Fruit fly (Drosophila melanogaster) whole organism, embryonic: Measurements from ENCODE around the gene CG16854.

ENCODE experiments used
- Asciz ChIP-seq: fragments of 200-800 bp; sonication (Bioruptor generic); optimal IDR thresholded peaks from 2 replicates; lab custom pipeline; 2017; ENCODE audit warnings: missing biosample characterization, mild to moderate bottlenecking, missing genetic modification characterization, missing genetic modification reagents
- Atf6 ChIP-seq: fragments of 200-800 bp; sonication (Bioruptor generic); IDR thresholded peaks from 2 replicates; pipeline ENCODE4 v1.3.6; 2022; ENCODE audit warnings: missing biosample characterization, missing genetic modification characterization
- Awh ChIP-seq: fragments of 200-800 bp; sonication (Bioruptor generic); IDR thresholded peaks from 2 replicates; pipeline ENCODE4, ENCODE4 v1.3.6; 2022; ENCODE audit warnings: missing biosample characterization, missing genetic modification characterization
- CG10366 ChIP-seq: fragments of 200-800 bp; sonication (Bioruptor generic); IDR thresholded peaks from 2 replicates; pipeline ENCODE4 v1.3.6; 2022; ENCODE audit warnings: missing biosample characterization, missing genetic modification characterization
- CG10462 ChIP-seq: fragments of 200-800 bp; sonication (Bioruptor generic); optimal IDR thresholded peaks from 2 replicates; lab custom pipeline; 2016; ENCODE audit warnings: missing biosample characterization, missing genetic modification characterization
- CG10654 ChIP-seq: fragments of 200-800 bp; sonication (Bioruptor generic); optimal IDR thresholded peaks from 2 replicates; lab custom pipeline; 2016; ENCODE audit warnings: missing biosample characterization, missing genetic modification characterization
- CG10959 ChIP-seq: fragments of 200-800 bp; sonication (Bioruptor generic); IDR thresholded peaks from 2 replicates; pipeline ENCODE4 v1.3.6; 2022; ENCODE audit warnings: missing biosample characterization, missing genetic modification characterization
- CG11695 ChIP-seq: fragments of 200-800 bp; sonication (Bioruptor generic); IDR thresholded peaks from 3 replicates; pipeline ENCODE4 v1.3.6; 2022; ENCODE audit warnings: missing biosample characterization, missing genetic modification characterization
- CG12391 ChIP-seq: fragments of 200-800 bp; sonication (Bioruptor generic); optimal IDR thresholded peaks from 3 replicates; lab custom pipeline; 2018; ENCODE audit warnings: missing biosample characterization, mild to moderate bottlenecking, missing genetic modification characterization, moderate library complexity
- CG12744 ChIP-seq: fragments of 200-800 bp; sonication (Bioruptor generic); optimal IDR thresholded peaks from 2 replicates; lab custom pipeline; 2016; ENCODE audit warnings: missing biosample characterization, missing genetic modification characterization
- CG16813 ChIP-seq: fragments of 200-800 bp; sonication (Bioruptor generic); IDR thresholded peaks from 3 replicates; pipeline ENCODE4 v1.3.6; 2022; ENCODE audit warnings: missing biosample characterization, missing genetic modification characterization; ENCODE audit not compliant: partially characterized antibody
- CG16863 ChIP-seq: fragments of 200-800 bp; sonication (Bioruptor generic); optimal IDR thresholded peaks from 3 replicates; lab custom pipeline; 2016; ENCODE audit warnings: missing biosample characterization, missing genetic modification characterization
- CG17568 ChIP-seq: fragments of 200-800 bp; sonication (Bioruptor generic); optimal IDR thresholded peaks from 2 replicates; lab custom pipeline; 2018; ENCODE audit warnings: missing biosample characterization, mild to moderate bottlenecking, missing genetic modification characterization, moderate library complexity
- CG1832 ChIP-seq: fragments of 200-800 bp; sonication (Bioruptor generic); optimal IDR thresholded peaks from 2 replicates; lab custom pipeline; 2017; ENCODE audit warnings: missing biosample characterization, mild to moderate bottlenecking, missing genetic modification characterization, inconsistent platforms
- CG2116 ChIP-seq: fragments of 200-800 bp; sonication (Bioruptor generic); optimal IDR thresholded peaks from 3 replicates; lab custom pipeline; 2018; ENCODE audit warnings: missing biosample characterization, mild to moderate bottlenecking, missing genetic modification characterization
- CG32772 ChIP-seq: fragments of 200-800 bp; sonication (Bioruptor generic); IDR thresholded peaks from 2 replicates; pipeline ENCODE4 v1.3.6; 2022; ENCODE audit warnings: missing biosample characterization, missing genetic modification characterization
- CG3995 ChIP-seq: fragments of 200-800 bp; sonication (Bioruptor generic); optimal IDR thresholded peaks from 3 replicates; lab custom pipeline; 2016; ENCODE audit warnings: missing biosample characterization, missing genetic modification characterization
- CG4282 ChIP-seq: fragments of 200-800 bp; sonication (Bioruptor generic); optimal IDR thresholded peaks from 2 replicates; lab custom pipeline; 2016; ENCODE audit warnings: missing biosample characterization, missing genetic modification characterization
- CG4730 ChIP-seq: fragments of 200-800 bp; sonication (Bioruptor generic); IDR thresholded peaks from 2 replicates; pipeline ENCODE4 v1.3.6; 2022; ENCODE audit warnings: missing biosample characterization, missing genetic modification characterization
- CG5245 ChIP-seq: fragments of 200-800 bp; sonication (Bioruptor generic); optimal IDR thresholded peaks from 3 replicates; lab custom pipeline; 2016; ENCODE audit warnings: missing biosample characterization, missing genetic modification characterization
- CG7357 ChIP-seq: fragments of 200-800 bp; sonication (Bioruptor generic); IDR thresholded peaks from 3 replicates; pipeline ENCODE4 v1.3.6; 2022; ENCODE audit warnings: missing biosample characterization, missing genetic modification characterization
- CG7928 ChIP-seq: fragments of 200-800 bp; sonication (Bioruptor generic); optimal IDR thresholded peaks from 2 replicates; lab custom pipeline; 2017; ENCODE audit warnings: missing biosample characterization, mild to moderate bottlenecking, missing genetic modification characterization
- CG9437 ChIP-seq: fragments of 200-800 bp; sonication (Bioruptor generic); optimal IDR thresholded peaks from 2 replicates; lab custom pipeline; 2018; ENCODE audit warnings: missing biosample characterization, mild to moderate bottlenecking, missing genetic modification characterization
- CoRest ChIP-seq: fragments of 200-800 bp; sonication (Bioruptor generic); optimal IDR thresholded peaks from 3 replicates; lab custom pipeline; 2018; ENCODE audit warnings: missing biosample characterization, mild to moderate bottlenecking, missing genetic modification characterization, moderate library complexity
- Dref ChIP-seq: fragments of 200-800 bp; sonication (Bioruptor generic); IDR thresholded peaks from 2 replicates; pipeline ENCODE4 v1.3.6; 2022; ENCODE audit warnings: missing biosample characterization, missing genetic modification characterization
- HLH3B ChIP-seq: fragments of 200-800 bp; sonication (Bioruptor generic); IDR thresholded peaks from 2 replicates; pipeline ENCODE4 v1.3.6; 2022; ENCODE audit warnings: missing biosample characterization, missing genetic modification characterization
- Hr51 ChIP-seq, 2 experiments: fragments of 200-800 bp; sonication (Bioruptor generic); optimal IDR thresholded peaks; 2 replicates in 1 of 2; 3 replicates in 1 of 2; lab custom pipeline; 2016 to 2018; ENCODE audit warnings: missing biosample characterization in 2 of 2, missing genetic modification characterization in 2 of 2, mild to moderate bottlenecking in 1 of 2, moderate library complexity in 1 of 2
- Hsf ChIP-seq: fragments of 200-800 bp; sonication (Bioruptor generic); optimal IDR thresholded peaks from 3 replicates; lab custom pipeline; 2016; ENCODE audit warnings: missing biosample characterization, missing genetic modification characterization
- Max ChIP-seq: fragments of 200-800 bp; sonication (Bioruptor generic); optimal IDR thresholded peaks from 2 replicates; lab custom pipeline; 2016; ENCODE audit warnings: missing biosample characterization, mild to moderate bottlenecking, missing genetic modification characterization
- Mes4 ChIP-seq: fragments of 200-800 bp; sonication (Bioruptor generic); optimal IDR thresholded peaks from 2 replicates; lab custom pipeline; 2016; ENCODE audit warnings: missing biosample characterization, missing genetic modification characterization
- Nf-YB ChIP-seq: fragments of 200-800 bp; sonication (Bioruptor generic); optimal IDR thresholded peaks from 3 replicates; lab custom pipeline; 2019; ENCODE audit warnings: missing biosample characterization, mild to moderate bottlenecking, missing genetic modification characterization, moderate library complexity
- Ravus ChIP-seq: fragments of 200-800 bp; sonication (Bioruptor generic); IDR thresholded peaks from 2 replicates; pipeline ENCODE4 v1.3.6; 2022; ENCODE audit warnings: missing biosample characterization, missing genetic modification characterization
- bcd ChIP-seq: fragments of 200-800 bp; sonication (Bioruptor generic); optimal IDR thresholded peaks from 2 replicates; lab custom pipeline; 2017; ENCODE audit warnings: missing biosample characterization, mild to moderate bottlenecking, missing genetic modification characterization
- btn ChIP-seq: fragments of 200-800 bp; sonication (Bioruptor generic); optimal IDR thresholded peaks from 2 replicates; lab custom pipeline; 2016; ENCODE audit warnings: missing biosample characterization, missing genetic modification characterization
- ems ChIP-seq: fragments of 200-800 bp; sonication (Bioruptor generic); optimal IDR thresholded peaks from 3 replicates; lab custom pipeline; 2016; ENCODE audit warnings: missing biosample characterization, missing genetic modification characterization
- esg ChIP-seq: fragments of 200-800 bp; sonication (Bioruptor generic); conservative IDR thresholded peaks from 2 replicates; pipeline ENCODE4 v1.3.6; 2022; ENCODE audit warnings: missing biosample characterization, missing genetic modification characterization
- hth ChIP-seq: fragments of >200 bp; optimal IDR thresholded peaks from 2 replicates; lab custom pipeline; 2017; ENCODE audit warnings: inconsistent platforms
- kay ChIP-seq: fragments of 200-800 bp; sonication (Bioruptor generic); optimal IDR thresholded peaks from 2 replicates; lab custom pipeline; 2016; ENCODE audit warnings: missing biosample characterization, missing genetic modification characterization
- knrl ChIP-seq: fragments of 200-800 bp; sonication (Bioruptor generic); IDR thresholded peaks from 3 replicates; pipeline ENCODE4 v1.3.6; 2022; ENCODE audit warnings: missing biosample characterization, missing genetic modification characterization; ENCODE audit not compliant: partially characterized antibody
- lmd ChIP-seq: fragments of 200-800 bp; sonication (Bioruptor generic); IDR thresholded peaks from 2 replicates; pipeline ENCODE4 v1.3.6; 2022; ENCODE audit warnings: missing biosample characterization, missing genetic modification characterization
- nau ChIP-seq: fragments of 200-800 bp; sonication (Bioruptor generic); optimal IDR thresholded peaks from 3 replicates; lab custom pipeline; 2017; ENCODE audit warnings: missing biosample characterization, mild to moderate bottlenecking, missing genetic modification characterization, missing genetic modification reagents
- p53 ChIP-seq: fragments of 200-800 bp; sonication (Bioruptor generic); optimal IDR thresholded peaks from 2 replicates; lab custom pipeline; 2016; ENCODE audit warnings: missing biosample characterization, missing genetic modification characterization
- pho ChIP-seq: fragments of 200-800 bp; sonication (Bioruptor generic); optimal IDR thresholded peaks from 2 replicates; lab custom pipeline; 2016; ENCODE audit warnings: missing biosample characterization, missing genetic modification characterization
- pum ChIP-seq: fragments of 200-800 bp; sonication (Bioruptor generic); optimal IDR thresholded peaks from 2 replicates; lab custom pipeline; 2016; ENCODE audit warnings: missing biosample characterization, missing genetic modification characterization
- ranshi ChIP-seq: fragments of 200-800 bp; sonication (Bioruptor generic); IDR thresholded peaks from 2 replicates; pipeline ENCODE4 v1.3.6; 2022; ENCODE audit warnings: missing biosample characterization, missing genetic modification characterization
- rib ChIP-seq: fragments of 200-800 bp; sonication (Bioruptor generic); IDR thresholded peaks from 2 replicates; pipeline ENCODE4 v1.3.6; 2022; ENCODE audit warnings: missing biosample characterization, missing genetic modification characterization
- ro ChIP-seq: fragments of 200-800 bp; sonication (Bioruptor generic); IDR thresholded peaks from 2 replicates; pipeline ENCODE4 v1.3.6; 2022; ENCODE audit warnings: missing biosample characterization, missing genetic modification characterization
- salm ChIP-seq: fragments of 200-800 bp; sonication (Bioruptor generic); optimal IDR thresholded peaks from 2 replicates; lab custom pipeline; 2018; ENCODE audit warnings: missing biosample characterization, mild to moderate bottlenecking, missing genetic modification characterization
- sd ChIP-seq: fragments of 200-800 bp; sonication (Bioruptor generic); optimal IDR thresholded peaks from 3 replicates; lab custom pipeline; 2018; ENCODE audit warnings: missing biosample characterization, mild to moderate bottlenecking, missing genetic modification characterization, moderate library complexity
- toy ChIP-seq: fragments of 200-800 bp; sonication (Bioruptor generic); IDR thresholded peaks from 2 replicates; pipeline ENCODE4 v1.3.6; 2022; ENCODE audit warnings: missing biosample characterization, missing genetic modification characterization
- trem ChIP-seq: fragments of 200-800 bp; optimal IDR thresholded peaks from 3 replicates; lab custom pipeline; 2019; ENCODE audit warnings: missing biosample characterization, mild to moderate bottlenecking, missing genetic modification characterization, moderate library complexity
- wdn ChIP-seq: fragments of 200-800 bp; sonication (Bioruptor generic); IDR thresholded peaks from 2 replicates; pipeline ENCODE4 v1.3.6; 2022; ENCODE audit warnings: missing biosample characterization, missing genetic modification characterization

The CG16854 gene

DNA sequence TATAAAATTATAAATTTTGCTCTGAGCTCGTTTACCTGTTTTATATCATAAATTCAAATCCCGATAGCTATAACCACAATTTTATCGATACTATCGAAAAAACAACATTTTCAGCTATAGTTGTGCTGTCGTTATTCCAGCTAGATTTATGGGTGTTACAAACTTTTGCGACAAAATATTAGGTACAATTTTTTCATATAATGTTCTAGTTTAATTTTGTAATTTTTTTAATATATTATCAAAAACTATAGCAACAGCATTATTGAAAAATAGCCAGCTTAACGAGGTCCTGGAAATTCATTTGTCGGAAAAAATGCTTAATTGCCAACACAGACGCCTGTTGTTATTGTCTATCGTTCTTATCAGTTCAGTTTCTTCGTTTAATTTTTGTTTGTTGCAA, 4.6 kb downstream of the CG16854 start, which contains the start of gene Wdr59 (continued):
- no peak for TF ChIP-seq CG10462 (GFP tag; lab: Kevin White, UChicago)
- TF ChIP-seq ems (GFP tag; lab: Kevin White, UChicago) = peak; percentile 1
- TF ChIP-seq rib (GFP tag; lab: Robert Waterston, UW) = no peak
- no peak for TF ChIP-seq hth
- TF ChIP-seq CoRest = peak; percentile 67
- peak; percentile 64 for TF ChIP-seq Max
- TF ChIP-seq Asciz (GFP tag; lab: Kevin White, UChicago) = no peak
- peak; percentile 8 for TF ChIP-seq CG10654 (GFP tag; lab: Kevin White, UChicago)
- peak; percentile 72 for TF ChIP-seq knrl (GFP tag; lab: Robert Waterston, UW)
- TF ChIP-seq CG32772 (GFP tag; lab: Robert Waterston, UW) = peak; percentile 31; the same call in 1 of the 2 replicates
- TF ChIP-seq Mes4 = no peak
- no peak for TF ChIP-seq CG3995
- no peak for TF ChIP-seq HLH3B (GFP tag; lab: Robert Waterston, UW)
- 0 out of 2 replicates have a peak, but pooled peaks have one; percentile 9 for TF ChIP-seq esg (GFP tag; lab: Robert Waterston, UW)
- TF ChIP-seq trem (tag; lab: Kevin White, UChicago) = peak; percentile 67
- no peak for TF ChIP-seq Atf6 (GFP tag; lab: Robert Waterston, UW)
- no peak for TF ChIP-seq bcd (GFP tag; lab: Kevin White, UChicago)
- no peak for TF ChIP-seq ro (GFP tag; lab: Robert Waterston, UW)
- peak; percentile 28 for TF ChIP-seq pho (GFP tag; lab: Kevin White, UChicago)
- no peak for TF ChIP-seq Awh (GFP tag; lab: Robert Waterston, UW)
- TF ChIP-seq CG12744 = no peak
- TF ChIP-seq Hr51 (GFP tag; optimal IDR thresholded peaks at IDR 0.05; lab: Kevin White, UChicago) = peak in 1 of 2 experiments; percentile 11
- TF ChIP-seq lmd (GFP tag; lab: Robert Waterston, UW) = peak; percentile 16; the same call in 1 of the 2 replicates
- TF ChIP-seq Nf-YB (GFP tag; lab: Kevin White, UChicago) = no peak
- no peak for TF ChIP-seq CG5245 (GFP tag; lab: Kevin White, UChicago)
- no peak for TF ChIP-seq pum (GFP tag; lab: Kevin White, UChicago)
- no peak for TF ChIP-seq CG4730 (GFP tag; lab: Robert Waterston, UW)
- no peak for TF ChIP-seq wdn (GFP tag; lab: Robert Waterston, UW)
- TF ChIP-seq p53 (GFP tag; lab: Kevin White, UChicago) = no peak
- TF ChIP-seq CG16863 (GFP tag; lab: Kevin White, UChicago) = no peak
- TF ChIP-seq CG16813 (GFP tag; lab: Robert Waterston, UW) = peak; percentile 65
- TF ChIP-seq CG2116 (GFP tag; lab: Kevin White, UChicago) = peak; percentile 91
- peak; percentile 72 for TF ChIP-seq Dref (GFP tag; lab: Robert Waterston, UW)
- no peak for TF ChIP-seq salm (tag; lab: Kevin White, UChicago)
- TF ChIP-seq sd (tag; lab: Kevin White, UChicago) = no peak
- no peak for TF ChIP-seq CG1832 (GFP tag; lab: Kevin White, UChicago)
- TF ChIP-seq CG7357 (GFP tag; lab: Robert Waterston, UW) = no peak
- TF ChIP-seq kay = no peak
- no peak for TF ChIP-seq toy (GFP tag; lab: Robert Waterston, UW)
- TF ChIP-seq Ravus (GFP tag; lab: Robert Waterston, UW) = no peak
- TF ChIP-seq CG17568 (GFP tag; lab: Kevin White, UChicago) = no peak
- no peak for TF ChIP-seq CG11695 (GFP tag; lab: Robert Waterston, UW)
- TF ChIP-seq btn = no peak
- 0 out of 2 replicates have a peak, but pooled peaks have one; percentile 17 for TF ChIP-seq ranshi (GFP tag; lab: Robert Waterston, UW)
- TF ChIP-seq CG7928 (GFP tag; lab: Kevin White, UChicago) = peak; percentile 38
- TF ChIP-seq nau (GFP tag; lab: Kevin White, UChicago) = no peak
- TF ChIP-seq CG4282 (GFP tag; lab: Kevin White, UChicago) = no peak
- TF ChIP-seq CG10366 (GFP tag; lab: Robert Waterston, UW) = peak; percentile 35; the same call in 1 of the 2 replicates
- no peak for TF ChIP-seq CG10959
- peak; percentile 75 for TF ChIP-seq CG12391 (tag; lab: Kevin White, UChicago)
- peak; percentile 48 for TF ChIP-seq Hsf (GFP tag; lab: Kevin White, UChicago)
- no peak for TF ChIP-seq CG9437
